Fruit fly (Drosophila melanogaster) whole organism, embryonic: ENCODE results near the gene HDAC4.

Experiments
- Aef1 ChIP-seq: fragments of 200-800 bp; sonication (Bioruptor generic); IDR thresholded peaks from 3 replicates; pipeline ENCODE4 v1.3.6; 2022; ENCODE audit warnings: missing biosample characterization, missing genetic modification characterization
- Antp ChIP-seq: fragments of 200-800 bp; sonication (Bioruptor generic); optimal IDR thresholded peaks from 3 replicates; lab custom pipeline; 2016; ENCODE audit warnings: missing biosample characterization, missing genetic modification characterization
- BEAF-32 ChIP-seq: fragments of 200-800 bp; sonication (Bioruptor generic); optimal IDR thresholded peaks from 3 replicates; lab custom pipeline; 2017; ENCODE audit warnings: missing biosample characterization, missing genetic modification characterization, mild to moderate bottlenecking, moderate library complexity, missing genetic modification reagents
- Bteb2 ChIP-seq: fragments of 200-800 bp; sonication (Bioruptor generic); optimal IDR thresholded peaks from 2 replicates; lab custom pipeline; 2016; ENCODE audit warnings: missing biosample characterization, missing genetic modification characterization
- CG1024 ChIP-seq: fragments of 200-800 bp; sonication (Bioruptor generic); IDR thresholded peaks from 2 replicates; pipeline ENCODE4 v1.3.6; 2022; ENCODE audit warnings: missing biosample characterization, missing genetic modification characterization
- CG11398 ChIP-seq: fragments of 200-800 bp; sonication (Bioruptor generic); optimal IDR thresholded peaks from 2 replicates; lab custom pipeline; 2016; ENCODE audit warnings: missing biosample characterization, missing genetic modification characterization
- CG11456 ChIP-seq: fragments of 200-800 bp; sonication (Bioruptor generic); IDR thresholded peaks from 3 replicates; pipeline ENCODE4 v1.3.6; 2022; ENCODE audit warnings: missing biosample characterization, missing genetic modification characterization
- CG11560 ChIP-seq: fragments of 200-800 bp; sonication (Bioruptor generic); IDR thresholded peaks from 3 replicates; pipeline ENCODE4 v1.3.6; 2022; ENCODE audit warnings: missing biosample characterization, missing genetic modification characterization
- CG16779 ChIP-seq: fragments of 200-800 bp; sonication (Bioruptor generic); IDR thresholded peaks from 2 replicates; pipeline ENCODE4 v1.3.6; 2022; ENCODE audit warnings: missing biosample characterization, missing genetic modification characterization
- CG17912 ChIP-seq: fragments of 200-800 bp; sonication (Bioruptor generic); optimal IDR thresholded peaks from 2 replicates; lab custom pipeline; 2018; ENCODE audit warnings: missing biosample characterization, mild to moderate bottlenecking, missing genetic modification characterization
- CG18262 ChIP-seq: fragments of 200-800 bp; optimal IDR thresholded peaks from 3 replicates; lab custom pipeline; 2019; ENCODE audit warnings: missing biosample characterization, mild to moderate bottlenecking, missing genetic modification characterization, moderate library complexity
- CG3065 ChIP-seq: fragments of 200-800 bp; sonication (Bioruptor generic); optimal IDR thresholded peaks from 2 replicates; lab custom pipeline; 2016; ENCODE audit warnings: missing biosample characterization, missing genetic modification characterization
- CG31441 ChIP-seq: fragments of 200-800 bp; sonication (Bioruptor generic); IDR thresholded peaks from 2 replicates; pipeline ENCODE4 v1.3.6; 2022; ENCODE audit warnings: missing biosample characterization, missing genetic modification characterization
- CG3281 ChIP-seq: fragments of 200-800 bp; sonication (Bioruptor generic); optimal IDR thresholded peaks from 3 replicates; lab custom pipeline; 2017; ENCODE audit warnings: missing biosample characterization, mild to moderate bottlenecking, missing genetic modification characterization
- CG3838 ChIP-seq: fragments of 200-800 bp; sonication (Bioruptor generic); optimal IDR thresholded peaks from 3 replicates; lab custom pipeline; 2016; ENCODE audit warnings: missing biosample characterization, missing genetic modification characterization
- CG4360 ChIP-seq: fragments of 200-800 bp; sonication (Bioruptor generic); IDR thresholded peaks from 2 replicates; pipeline ENCODE4 v1.3.6; 2022; ENCODE audit warnings: missing biosample characterization, missing genetic modification characterization
- CG5953 ChIP-seq: fragments of 200-800 bp; sonication (Bioruptor generic); IDR thresholded peaks from 2 replicates; pipeline ENCODE4 v1.3.6; 2022; ENCODE audit warnings: missing biosample characterization, missing genetic modification characterization
- CG6654 ChIP-seq: fragments of 200-800 bp; sonication (Bioruptor generic); optimal IDR thresholded peaks from 2 replicates; lab custom pipeline; 2017; ENCODE audit warnings: missing biosample characterization, mild to moderate bottlenecking, missing genetic modification characterization
- CG6813 ChIP-seq: fragments of 200-800 bp; sonication (Bioruptor generic); optimal IDR thresholded peaks from 2 replicates; lab custom pipeline; 2017; ENCODE audit warnings: missing biosample characterization, missing genetic modification characterization, mild to moderate bottlenecking, moderate library complexity, missing genetic modification reagents
- CG6854 ChIP-seq: fragments of 200-800 bp; sonication (Bioruptor generic); optimal IDR thresholded peaks from 3 replicates; lab custom pipeline; 2017; ENCODE audit warnings: missing biosample characterization, mild to moderate bottlenecking, missing genetic modification characterization
- CG7372 ChIP-seq: fragments of 200-800 bp; sonication (Bioruptor generic); IDR thresholded peaks from 2 replicates; pipeline ENCODE4 v1.3.6; 2022; ENCODE audit warnings: missing biosample characterization, missing genetic modification characterization
- CG8924 ChIP-seq: fragments of 200-800 bp; optimal IDR thresholded peaks from 3 replicates; lab custom pipeline; 2019; ENCODE audit warnings: missing biosample characterization, mild to moderate bottlenecking, missing genetic modification characterization, moderate library complexity
- CHES-1-like ChIP-seq: fragments of 200-800 bp; sonication (Bioruptor generic); optimal IDR thresholded peaks from 2 replicates; lab custom pipeline; 2016; ENCODE audit warnings: missing biosample characterization, missing genetic modification characterization
- CkIIα-i1 ChIP-seq: fragments of 200-800 bp; sonication (Bioruptor generic); IDR thresholded peaks from 2 replicates; pipeline ENCODE4 v1.3.6; 2022; ENCODE audit warnings: missing biosample characterization, missing genetic modification characterization
- CoRest ChIP-seq: fragments of 200-800 bp; sonication (Bioruptor generic); optimal IDR thresholded peaks from 3 replicates; lab custom pipeline; 2018; ENCODE audit warnings: missing biosample characterization, mild to moderate bottlenecking, missing genetic modification characterization, moderate library complexity
- Dbx ChIP-seq: fragments of 200-800 bp; sonication (Bioruptor generic); IDR thresholded peaks from 3 replicates; pipeline ENCODE4 v1.3.6; 2022; ENCODE audit warnings: missing biosample characterization, missing genetic modification characterization
- HHEX ChIP-seq: fragments of 200-800 bp; sonication (Bioruptor generic); optimal IDR thresholded peaks from 3 replicates; lab custom pipeline; 2017; ENCODE audit warnings: missing biosample characterization, mild to moderate bottlenecking, missing genetic modification characterization, missing genetic modification reagents
- Hsf ChIP-seq: fragments of 200-800 bp; sonication (Bioruptor generic); optimal IDR thresholded peaks from 3 replicates; lab custom pipeline; 2016; ENCODE audit warnings: missing biosample characterization, missing genetic modification characterization
- Lpt ChIP-seq: fragments of >200 bp; optimal IDR thresholded peaks from 2 replicates; lab custom pipeline; 2018; ENCODE audit warnings: missing biosample characterization, missing genetic modification characterization
- Med ChIP-seq: fragments of 200-800 bp; sonication (Bioruptor generic); peaks from one replicate; lab custom pipeline; 2016; ENCODE audit warnings: missing biosample characterization, missing genetic modification characterization, mild to moderate bottlenecking, inconsistent platforms, moderate library complexity
- Mes4 ChIP-seq: fragments of 200-800 bp; sonication (Bioruptor generic); optimal IDR thresholded peaks from 2 replicates; lab custom pipeline; 2016; ENCODE audit warnings: missing biosample characterization, missing genetic modification characterization
- Side ChIP-seq: fragments of 200-800 bp; sonication (Bioruptor generic); optimal IDR thresholded peaks from 2 replicates; lab custom pipeline; 2016; ENCODE audit warnings: missing biosample characterization, missing genetic modification characterization
- Usf ChIP-seq: fragments of 200-800 bp; sonication (Bioruptor generic); optimal IDR thresholded peaks from 2 replicates; lab custom pipeline; 2017; ENCODE audit warnings: missing genotype, missing biosample characterization, missing genetic modification characterization
- Xrp1 ChIP-seq: fragments of 200-800 bp; sonication (Bioruptor generic); IDR thresholded peaks from 2 replicates; pipeline ENCODE4 v1.3.6; 2022; ENCODE audit warnings: missing biosample characterization, missing genetic modification characterization
- bcd ChIP-seq: fragments of 200-800 bp; sonication (Bioruptor generic); optimal IDR thresholded peaks from 2 replicates; lab custom pipeline; 2017; ENCODE audit warnings: missing biosample characterization, mild to moderate bottlenecking, missing genetic modification characterization
- br ChIP-seq: fragments of >200 bp; optimal IDR thresholded peaks from 2 replicates; lab custom pipeline; 2017
- chinmo ChIP-seq: fragments of 200-800 bp; sonication (Bioruptor generic); IDR thresholded peaks from 4 replicates; pipeline ENCODE4 v1.3.6; 2022; ENCODE audit warnings: missing biosample characterization, missing genetic modification characterization; ENCODE audit not compliant: partially characterized antibody
- corto ChIP-seq: fragments of 200-800 bp; sonication (Bioruptor generic); optimal IDR thresholded peaks from 2 replicates; lab custom pipeline; 2016; ENCODE audit warnings: missing biosample characterization, mild to moderate bottlenecking, missing genetic modification characterization, moderate library complexity
- fd102C ChIP-seq: fragments of 200-800 bp; sonication (Bioruptor generic); optimal IDR thresholded peaks from 2 replicates; lab custom pipeline; 2018; ENCODE audit warnings: missing biosample characterization, mild to moderate bottlenecking, missing genetic modification characterization, moderate library complexity
- ftz-f1 ChIP-seq: fragments of 200-800 bp; sonication (Bioruptor generic); optimal IDR thresholded peaks from 2 replicates; lab custom pipeline; 2016; ENCODE audit warnings: missing biosample characterization, missing genetic modification characterization
- hth ChIP-seq: fragments of >200 bp; optimal IDR thresholded peaks from 2 replicates; lab custom pipeline; 2017; ENCODE audit warnings: inconsistent platforms
- jumu ChIP-seq: fragments of 200-800 bp; sonication (Bioruptor generic); optimal IDR thresholded peaks from 3 replicates; lab custom pipeline; 2016; ENCODE audit warnings: missing biosample characterization, missing genetic modification characterization
- luna ChIP-seq: fragments of 200-800 bp; sonication (Bioruptor generic); optimal IDR thresholded peaks from 2 replicates; lab custom pipeline; 2016; ENCODE audit warnings: missing biosample characterization, missing genetic modification characterization
- mam ChIP-seq: fragments of 200-800 bp; sonication (Bioruptor generic); optimal IDR thresholded peaks from 3 replicates; lab custom pipeline; 2016; ENCODE audit warnings: missing biosample characterization, missing genetic modification characterization
- oc ChIP-seq: fragments of 200-800 bp; sonication (Bioruptor generic); optimal IDR thresholded peaks from 2 replicates; lab custom pipeline; 2018; ENCODE audit warnings: missing biosample characterization, mild to moderate bottlenecking, missing genetic modification characterization, moderate library complexity
- ranshi ChIP-seq: fragments of 200-800 bp; sonication (Bioruptor generic); IDR thresholded peaks from 2 replicates; pipeline ENCODE4 v1.3.6; 2022; ENCODE audit warnings: missing biosample characterization, missing genetic modification characterization
- salm ChIP-seq: fragments of 200-800 bp; sonication (Bioruptor generic); optimal IDR thresholded peaks from 2 replicates; lab custom pipeline; 2018; ENCODE audit warnings: missing biosample characterization, mild to moderate bottlenecking, missing genetic modification characterization
- slbo ChIP-seq: fragments of 200-800 bp; sonication (Bioruptor generic); IDR thresholded peaks from 2 replicates; pipeline ENCODE4 v1.3.6; 2022; ENCODE audit warnings: missing biosample characterization, missing genetic modification characterization
- stc ChIP-seq: fragments of 200-800 bp; sonication (Bioruptor generic); IDR thresholded peaks from 2 replicates; pipeline ENCODE4 v1.3.6; 2022; ENCODE audit warnings: missing biosample characterization, missing genetic modification characterization
- tin ChIP-seq: fragments of 200-800 bp; sonication (Bioruptor generic); optimal IDR thresholded peaks from 3 replicates; lab custom pipeline; 2016; ENCODE audit warnings: missing biosample characterization, missing genetic modification characterization
- toy ChIP-seq: fragments of 200-800 bp; sonication (Bioruptor generic); IDR thresholded peaks from 2 replicates; pipeline ENCODE4 v1.3.6; 2022; ENCODE audit warnings: missing biosample characterization, missing genetic modification characterization
- wor ChIP-seq: fragments of 200-800 bp; sonication (Bioruptor generic); IDR thresholded peaks from 2 replicates; pipeline ENCODE4 v1.3.6; 2022; ENCODE audit warnings: missing biosample characterization, missing genetic modification characterization

Gene HDAC4

dm6 chrX:13334434-13335146, 49.2 kb upstream of the HDAC4 start (continued):
- TF ChIP-seq chinmo (no peak), corto (GFP tag; lab: Kevin White, UChicago) (no peak), CG16779 (GFP tag; lab: Robert Waterston, UW) (no peak), luna (GFP tag; lab: Kevin White, UChicago) (peak; percentile 54), CG31441 (GFP tag; lab: Robert Waterston, UW) (no peak), Med (GFP tag; lab: Kevin White, UChicago) (peak; percentile 93), CG7372 (GFP tag; lab: Robert Waterston, UW) (no peak), CG6813 (GFP tag; lab: Kevin White, UChicago) (peak; percentile 10), HHEX (peak; percentile 3), CG18262 (tag; lab: Kevin White, UChicago) (no peak), bcd (peak; percentile 20), Mes4 (GFP tag; lab: Kevin White, UChicago) (peak; percentile 5), CG3838 (GFP tag; lab: Kevin White, UChicago) (no peak), CG3281 (GFP tag; lab: Kevin White, UChicago) (no peak), CG5953 (GFP tag; lab: Robert Waterston, UW) (no peak), Aef1 (GFP tag; lab: Robert Waterston, UW) (no peak), Hsf (GFP tag; lab: Kevin White, UChicago) (peak; percentile 10), CG8924 (no peak), CG11560 (tag; lab: Robert Waterston, UW) (no peak), br (lab: Kevin White, UChicago) (no peak), Xrp1 (GFP tag; lab: Robert Waterston, UW) (peak; percentile 38; the same call in 1 of the 2 replicates), CkIIα-i1 (GFP tag; lab: Robert Waterston, UW) (no peak), ranshi (no peak), Antp (GFP tag; lab: Kevin White, UChicago) (peak; percentile 33), stc (GFP tag; lab: Robert Waterston, UW) (no peak), CG17912 (GFP tag; lab: Kevin White, UChicago) (no peak), CG6854 (GFP tag; lab: Kevin White, UChicago) (no peak), hth (lab: Kevin White, UChicago) (no peak), salm (tag; lab: Kevin White, UChicago) (no peak), CoRest (tag; lab: Kevin White, UChicago) (peak; percentile 1), Lpt (no peak), fd102C (GFP tag; lab: Kevin White, UChicago) (no peak), toy (GFP tag; lab: Robert Waterston, UW) (no peak), jumu (GFP tag; lab: Kevin White, UChicago) (peak; percentile 59), Bteb2 (GFP tag; lab: Kevin White, UChicago) (peak; percentile 24), CHES-1-like (GFP tag; lab: Kevin White, UChicago) (peak; percentile 42), ftz-f1 (GFP tag; lab: Kevin White, UChicago) (peak; percentile 0), CG6654 (GFP tag; lab: Kevin White, UChicago) (no peak), slbo (GFP tag; lab: Robert Waterston, UW) (peak; percentile 66; the same call in 1 of the 2 replicates), CG11456 (no peak; the same call in 2 of the 3 replicates), wor (no peak), Side (GFP tag; lab: Kevin White, UChicago) (peak; percentile 44), Usf (GFP tag; lab: Kevin White, UChicago) (no peak), oc (tag; lab: Kevin White, UChicago) (no peak), CG1024 (no peak), CG3065 (no peak), mam (GFP tag; lab: Kevin White, UChicago) (peak; percentile 47), CG4360 (GFP tag; lab: Robert Waterston, UW) (no peak), Dbx (GFP tag; lab: Robert Waterston, UW) (0 out of 3 replicates have a peak, but pooled peaks have one; percentile 45), tin (GFP tag; lab: Kevin White, UChicago) (peak; percentile 50), BEAF-32 (GFP tag; lab: Kevin White, UChicago) (peak; percentile 29), CG11398 (GFP tag; lab: Kevin White, UChicago) (peak; percentile 52)
